Worm (Caenorhabditis elegans) whole organism, L3 larva: ENCODE measurements around the gene R11G1.2.

Experiments used
- lsy-12 ChIP-seq: sonication (generic microtip); optimal IDR thresholded peaks from 2 replicates; lab custom pipeline; 2016; ENCODE audit warnings: mild to moderate bottlenecking, missing genetic modification characterization, missing compliant biosample characterization
- nhr-25 ChIP-seq: sonication (generic microtip); optimal IDR thresholded peaks from 2 replicates; lab custom pipeline; 2017; ENCODE audit warnings: missing biosample characterization, missing genetic modification characterization
- nhr-77 ChIP-seq: fragments of 150-350 bp; optimal IDR thresholded peaks from 2 replicates; lab custom pipeline; 2014; ENCODE audit warnings: missing biosample characterization, missing genetic modification characterization
- snpc-4 ChIP-seq: fragments of 150-350 bp; optimal IDR thresholded peaks from 2 replicates; lab custom pipeline; 2014; ENCODE audit warnings: missing biosample characterization, missing genetic modification characterization

DNA sequence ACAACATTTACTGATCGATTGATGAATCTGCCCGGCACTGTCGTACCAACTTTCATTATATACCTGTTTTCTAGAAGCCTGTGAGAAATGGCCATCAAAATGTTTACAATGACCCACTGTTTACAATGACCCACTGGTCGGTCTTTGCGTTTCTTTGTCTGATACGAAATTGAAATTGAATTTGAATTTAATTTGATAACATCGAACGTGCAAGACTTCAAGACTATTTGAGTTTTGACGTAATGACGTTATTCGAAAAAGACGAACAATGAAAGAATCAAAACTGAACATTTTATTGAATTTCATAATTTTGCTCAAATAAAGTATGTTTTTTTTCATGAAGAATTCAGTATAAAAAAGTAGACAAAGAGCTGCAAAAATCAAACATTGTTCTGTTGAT is 21.6 kb downstream of the R11G1.2 start, which contains the start of gene C02F12.5:
- no peak for TF ChIP-seq nhr-77 (tag; lab: Kevin White, UChicago)
- TF ChIP-seq lsy-12 = no peak
- no peak for TF ChIP-seq nhr-25
- no peak for TF ChIP-seq snpc-4 (tag; lab: Kevin White, UChicago)
